Fruit fly (Drosophila melanogaster) whole organism, wandering third instar larva: ENCODE data around the gene faf.

ENCODE experiments used
- Abd-B ChIP-seq: fragments of >200 bp; optimal IDR thresholded peaks from 2 replicates; lab custom pipeline; 2017; ENCODE audit warnings: missing biosample characterization, missing genetic modification characterization
- Dfd ChIP-seq: fragments of >200 bp; optimal IDR thresholded peaks from 2 replicates; lab custom pipeline; 2017; ENCODE audit warnings: missing biosample characterization, missing genetic modification characterization
- GATAd ChIP-seq: sonication (Bioruptor generic); optimal IDR thresholded peaks from 2 replicates; lab custom pipeline; 2016; ENCODE audit warnings: missing biosample characterization, missing genetic modification characterization
- HLH106 ChIP-seq: fragments of 200-800 bp; optimal IDR thresholded peaks from 3 replicates; lab custom pipeline; 2019; ENCODE audit warnings: missing biosample characterization, mild to moderate bottlenecking, missing genetic modification characterization, moderate library complexity
- Hr78 ChIP-seq: fragments of >200 bp; optimal IDR thresholded peaks from 2 replicates; lab custom pipeline; 2017; ENCODE audit warnings: missing biosample characterization, missing genetic modification characterization
- Jra ChIP-seq: sonication (Bioruptor generic); optimal IDR thresholded peaks from 2 replicates; lab custom pipeline; 2016; ENCODE audit warnings: missing biosample characterization, missing genetic modification characterization
- OdsH ChIP-seq: fragments of 200-800 bp; sonication (Bioruptor generic); optimal IDR thresholded peaks from 2 replicates; lab custom pipeline; 2016; ENCODE audit warnings: missing biosample characterization, mild to moderate bottlenecking, missing genetic modification characterization
- br ChIP-seq: fragments of 200-800 bp; sonication (Bioruptor generic); optimal IDR thresholded peaks from 2 replicates; lab custom pipeline; 2016; ENCODE audit warnings: missing biosample characterization, missing genetic modification characterization
- h ChIP-seq: fragments of 200-800 bp; sonication (Bioruptor generic); optimal IDR thresholded peaks from 3 replicates; lab custom pipeline; 2016; ENCODE audit warnings: missing biosample characterization, mild to moderate bottlenecking, missing genetic modification characterization
- lola ChIP-seq: fragments of >200 bp; optimal IDR thresholded peaks from 2 replicates; lab custom pipeline; 2017; ENCODE audit warnings: missing biosample characterization, missing genetic modification characterization
- pan ChIP-seq: fragments of >200 bp; optimal IDR thresholded peaks from 2 replicates; lab custom pipeline; 2017
- sv ChIP-seq: fragments of 200-800 bp; sonication (Bioruptor generic); optimal IDR thresholded peaks from 3 replicates; lab custom pipeline; 2016; ENCODE audit warnings: missing biosample characterization, missing genetic modification characterization

DNA sequence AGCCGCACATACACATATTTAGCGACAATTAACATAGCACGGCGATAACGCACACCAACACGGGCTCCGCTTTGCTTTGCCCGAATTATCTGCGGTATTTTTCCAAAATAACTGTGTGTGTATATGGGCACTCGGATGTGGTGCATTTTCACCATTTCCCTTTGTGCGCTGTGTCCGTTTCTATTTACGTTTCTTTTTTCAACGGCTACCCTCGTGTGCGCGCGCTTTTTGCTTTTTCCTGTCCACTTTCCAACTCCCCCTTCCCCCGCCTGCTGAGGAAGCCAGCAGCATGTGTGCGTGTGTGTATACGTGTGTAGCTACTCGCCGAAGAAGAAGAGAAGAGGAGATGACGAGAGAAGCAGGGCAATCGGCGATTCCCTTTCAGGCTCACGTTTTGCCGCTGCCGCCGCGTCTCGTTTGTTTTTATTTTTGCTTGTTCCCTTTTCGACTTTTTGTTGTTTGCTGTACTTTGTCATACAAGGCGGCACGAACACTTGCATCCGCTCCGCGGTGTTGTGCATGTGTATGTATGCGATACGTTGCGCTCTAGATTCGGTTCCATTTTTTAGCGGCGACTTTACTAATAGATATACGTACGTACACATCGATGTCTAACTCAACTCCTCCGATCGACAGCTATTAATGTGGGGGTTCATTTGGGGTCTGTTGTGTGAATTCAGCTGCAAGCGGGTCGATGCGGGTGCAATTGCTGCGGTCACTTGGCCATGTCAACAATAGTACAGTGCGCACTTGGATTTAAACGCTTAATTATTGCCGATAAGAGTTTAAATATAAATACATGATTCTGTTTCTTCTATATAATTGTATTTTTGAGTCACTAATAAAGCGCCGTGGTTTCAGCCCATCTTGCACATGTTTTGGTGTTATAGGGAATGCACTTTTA lies 28.5 kb upstream of the faf start:
- TF ChIP-seq GATAd (GFP tag; lab: Kevin White, UChicago) (no peak), sv (GFP tag; lab: Kevin White, UChicago) (no peak), Abd-B (no peak), lola (GFP tag; lab: Kevin White, UChicago) (no peak), OdsH (no peak), Dfd (GFP tag; lab: Kevin White, UChicago) (no peak), HLH106 (tag; lab: Kevin White, UChicago) (no peak), br (GFP tag; lab: Kevin White, UChicago) (peak; percentile 18), Hr78 (GFP tag; lab: Kevin White, UChicago) (peak; percentile 6), pan (no peak), Jra (no peak), h (GFP tag; lab: Kevin White, UChicago) (peak; percentile 30)
